Worm (Caenorhabditis elegans) whole organism, young adult: Measurements from ENCODE around the gene nhr-233.

Experiments used
- B0019.2 ChIP-seq: fragments of 200-800 bp; sonication (Bioruptor generic); conservative IDR thresholded peaks from 2 replicates; pipeline ENCODE4 v1.3.6; 2022; ENCODE audit warnings: missing genetic modification reagents, missing genetic modification characterization, missing compliant biosample characterization
- B0261.1 ChIP-seq: sonication (generic microtip); optimal IDR thresholded peaks from 2 replicates; lab custom pipeline; 2016; ENCODE audit warnings: mild to moderate bottlenecking, missing genetic modification characterization, moderate library complexity, missing compliant biosample characterization
- F33H1.4 ChIP-seq: fragments of 200-800 bp; sonication (Bioruptor generic); IDR thresholded peaks from 2 replicates; pipeline ENCODE4 v1.3.6; 2022; ENCODE audit warnings: missing genetic modification reagents, missing genetic modification characterization, missing compliant biosample characterization
- F37B4.10 ChIP-seq: fragments of 200-800 bp; sonication (Bioruptor generic); IDR thresholded peaks from 2 replicates; pipeline ENCODE4 v1.3.6; 2022; ENCODE audit warnings: missing genetic modification characterization, missing compliant biosample characterization
- F57A8.1 ChIP-seq: fragments of 200-800 bp; sonication (Bioruptor generic); optimal IDR thresholded peaks from 2 replicates; lab custom pipeline; 2018; ENCODE audit warnings: mild to moderate bottlenecking, missing genetic modification characterization, moderate library complexity, missing compliant biosample characterization
- F57C9.4 ChIP-seq: sonication (generic microtip); optimal IDR thresholded peaks from 2 replicates; lab custom pipeline; 2017; ENCODE audit warnings: mild to moderate bottlenecking, missing genetic modification characterization, missing compliant biosample characterization
- K12H6.12 ChIP-seq: fragments of 200-800 bp; sonication (Bioruptor generic); optimal IDR thresholded peaks from 2 replicates; lab custom pipeline; 2018; ENCODE audit warnings: mild to moderate bottlenecking, missing genetic modification characterization, missing compliant biosample characterization
- T07F8.4 ChIP-seq: sonication (generic microtip); optimal IDR thresholded peaks from 2 replicates; lab custom pipeline; 2016; ENCODE audit warnings: mild to moderate bottlenecking, missing genetic modification characterization, moderate library complexity, missing compliant biosample characterization
- Y53F4B.3 ChIP-seq: fragments of 200-800 bp; sonication (Bioruptor generic); IDR thresholded peaks from 2 replicates; pipeline ENCODE4 v1.3.6; 2022; ENCODE audit warnings: missing genetic modification reagents, missing genetic modification characterization, missing compliant biosample characterization
- aptf-2 ChIP-seq: fragments of 200-800 bp; sonication (Bioruptor generic); conservative IDR thresholded peaks from 2 replicates; pipeline ENCODE4 v1.3.6; 2022; ENCODE audit warnings: missing genetic modification reagents, missing genetic modification characterization, missing compliant biosample characterization
- athp-1 ChIP-seq: sonication (generic microtip); optimal IDR thresholded peaks from 2 replicates; lab custom pipeline; 2017; ENCODE audit warnings: mild to moderate bottlenecking, missing genetic modification characterization, missing compliant biosample characterization
- bed-1 ChIP-seq: fragments of 200-800 bp; sonication (Bioruptor generic); IDR thresholded peaks from 2 replicates; pipeline ENCODE4 v1.3.6; 2022; ENCODE audit warnings: missing genetic modification reagents, missing genetic modification characterization, missing compliant biosample characterization
- bed-2 ChIP-seq: fragments of 200-800 bp; sonication (Bioruptor generic); IDR thresholded peaks from 2 replicates; pipeline ENCODE4 v1.3.6; 2022; ENCODE audit warnings: missing genetic modification reagents, missing genetic modification characterization, missing compliant biosample characterization
- cebp-2 ChIP-seq: fragments of 200-800 bp; sonication (Bioruptor generic); IDR thresholded peaks from 2 replicates; pipeline ENCODE4 v1.3.6; 2022; ENCODE audit warnings: missing genetic modification characterization, missing compliant biosample characterization
- ceh-40 ChIP-seq: fragments of 200-800 bp; sonication (Bioruptor generic); IDR thresholded peaks from 2 replicates; pipeline ENCODE4 v1.3.6; 2022; ENCODE audit warnings: missing genetic modification characterization, missing compliant biosample characterization
- ceh-58 ChIP-seq: fragments of 200-800 bp; sonication (Bioruptor generic); IDR thresholded peaks from 2 replicates; pipeline ENCODE4 v1.3.6; 2022; ENCODE audit warnings: missing genetic modification characterization, missing compliant biosample characterization
- dox-1 ChIP-seq: fragments of 200-800 bp; sonication (Bioruptor generic); IDR thresholded peaks from 2 replicates; pipeline ENCODE4 v1.3.6; 2022; ENCODE audit warnings: missing genetic modification reagents, missing genetic modification characterization, missing compliant biosample characterization
- dpff-1 ChIP-seq: sonication (generic microtip); optimal IDR thresholded peaks from 2 replicates; lab custom pipeline; 2017; ENCODE audit warnings: mild to moderate bottlenecking, missing genetic modification characterization, missing compliant biosample characterization
- egl-44 ChIP-seq: fragments of 200-800 bp; sonication (Bioruptor generic); IDR thresholded peaks from 2 replicates; pipeline ENCODE4 v1.3.6; 2022; ENCODE audit warnings: missing genetic modification reagents, missing genetic modification characterization, missing compliant biosample characterization
- ets-4 ChIP-seq: fragments of 200-800 bp; sonication (Bioruptor generic); optimal IDR thresholded peaks from 2 replicates; lab custom pipeline; 2018; ENCODE audit warnings: mild to moderate bottlenecking, missing genetic modification characterization, missing compliant biosample characterization
- fkh-3 ChIP-seq: sonication (generic microtip); optimal IDR thresholded peaks from 2 replicates; lab custom pipeline; 2016; ENCODE audit warnings: mild to moderate bottlenecking, missing genetic modification characterization, missing compliant biosample characterization
- hlh-26 ChIP-seq: fragments of 200-800 bp; sonication (Bioruptor generic); conservative IDR thresholded peaks from 2 replicates; pipeline ENCODE4 v1.3.6; 2022; ENCODE audit warnings: missing genetic modification reagents, missing genetic modification characterization, missing compliant biosample characterization
- hmg-20 ChIP-seq: fragments of 200-800 bp; sonication (Bioruptor generic); IDR thresholded peaks from 2 replicates; pipeline ENCODE4 v1.3.6; 2022; ENCODE audit warnings: missing genetic modification reagents, missing genetic modification characterization, missing compliant biosample characterization
- hrde-1 ChIP-seq: sonication (generic microtip); optimal IDR thresholded peaks from 2 replicates; lab custom pipeline; 2016; ENCODE audit warnings: missing genetic modification characterization, mild to moderate bottlenecking, missing compliant biosample characterization, moderate library complexity, missing genotype, missing genetic modification reagents, borderline replicate concordance
- lag-1 ChIP-seq: fragments of 200-800 bp; sonication (Bioruptor generic); IDR thresholded peaks from 2 replicates; pipeline ENCODE4 v1.3.6; 2022; ENCODE audit warnings: missing genetic modification reagents, missing genetic modification characterization, missing compliant biosample characterization
- let-526 ChIP-seq: fragments of 200-800 bp; sonication (Bioruptor generic); IDR thresholded peaks from 2 replicates; pipeline ENCODE4 v1.3.6; 2022; ENCODE audit warnings: missing genetic modification reagents, missing genetic modification characterization, missing compliant biosample characterization
- let-607 ChIP-seq, 2 experiments: fragments of 200-800 bp in 1 of 2; sonication (Bioruptor generic) in 1 of 2; sonication (generic microtip) in 1 of 2; optimal IDR thresholded peaks; 2 replicates each; lab custom pipeline; 2016 to 2018; ENCODE audit warnings: mild to moderate bottlenecking in 2 of 2, missing compliant biosample characterization in 2 of 2, missing genetic modification characterization in 2 of 2, moderate library complexity in 2 of 2, missing genotype in 1 of 2
- lin-35 ChIP-seq, 3 experiments: fragments of 150-350 bp in 2 of 3; sonication (generic microtip) in 1 of 3; optimal IDR thresholded peaks; 2 replicates each; lab custom pipeline; 2014 to 2018; ENCODE audit warnings: missing biosample characterization in 3 of 3, missing genetic modification characterization in 3 of 3, missing genetic modification reagents in 3 of 3
- mes-4 ChIP-seq: sonication (generic microtip); optimal IDR thresholded peaks from 2 replicates; lab custom pipeline; 2016; ENCODE audit warnings: missing genotype, missing genetic modification characterization, missing compliant biosample characterization
- mxl-1 ChIP-seq: sonication (generic microtip); optimal IDR thresholded peaks from 2 replicates; lab custom pipeline; 2016; ENCODE audit warnings: missing genetic modification characterization, missing compliant biosample characterization
- nfya-2 ChIP-seq: fragments of 200-800 bp; sonication (Bioruptor generic); IDR thresholded peaks from 2 replicates; pipeline ENCODE4 v1.3.6; 2022; ENCODE audit warnings: missing genetic modification reagents, missing genetic modification characterization, missing compliant biosample characterization
- nhr-80 ChIP-seq: sonication (generic microtip); optimal IDR thresholded peaks from 2 replicates; lab custom pipeline; 2016; ENCODE audit warnings: missing genetic modification characterization, missing compliant biosample characterization
- nhr-90 ChIP-seq: sonication (generic microtip); optimal IDR thresholded peaks from 2 replicates; lab custom pipeline; 2016; ENCODE audit warnings: missing genotype, mild to moderate bottlenecking, missing genetic modification characterization, missing compliant biosample characterization
- rcor-1 ChIP-seq: fragments of 200-800 bp; sonication (Bioruptor generic); IDR thresholded peaks from 2 replicates; pipeline ENCODE4 v1.3.6; 2022; ENCODE audit warnings: missing genetic modification reagents, missing genetic modification characterization, missing compliant biosample characterization
- repo-1 ChIP-seq: sonication (generic microtip); optimal IDR thresholded peaks from 2 replicates; lab custom pipeline; 2017; ENCODE audit warnings: mild to moderate bottlenecking, missing genetic modification characterization, missing compliant biosample characterization
- rpc-1 ChIP-seq, 2 experiments: fragments of 150-350 bp in 1 of 2; sonication (generic microtip) in 1 of 2; optimal IDR thresholded peaks; 2 replicates each; lab custom pipeline; 2014 to 2018; ENCODE audit warnings: missing biosample characterization in 1 of 2, missing genetic modification characterization in 1 of 2, missing genetic modification reagents in 1 of 2, missing genotype in 1 of 2
- sdz-38 ChIP-seq: sonication (generic microtip); optimal IDR thresholded peaks from 2 replicates; lab custom pipeline; 2016; ENCODE audit warnings: missing genotype, missing genetic modification characterization, missing compliant biosample characterization
- snpc-1.1 ChIP-seq: sonication (generic microtip); optimal IDR thresholded peaks from 2 replicates; lab custom pipeline; 2017; ENCODE audit warnings: missing genetic modification characterization, mild to moderate bottlenecking, missing compliant biosample characterization, antibody characterized with exemption, moderate library complexity, missing genotype, missing genetic modification reagents; ENCODE audit not compliant: insufficient read depth
- somi-1 ChIP-seq: fragments of 200-800 bp; sonication (Bioruptor generic); optimal IDR thresholded peaks from 2 replicates; lab custom pipeline; 2018; ENCODE audit warnings: mild to moderate bottlenecking, missing genetic modification characterization, missing compliant biosample characterization
- sptf-2 ChIP-seq: fragments of 200-800 bp; sonication (Bioruptor generic); optimal IDR thresholded peaks from 2 replicates; lab custom pipeline; 2018; ENCODE audit warnings: mild to moderate bottlenecking, missing genetic modification characterization, missing compliant biosample characterization
- tbx-9 ChIP-seq: sonication (generic microtip); optimal IDR thresholded peaks from 2 replicates; lab custom pipeline; 2016; ENCODE audit warnings: borderline replicate concordance, missing genetic modification characterization, inconsistent platforms, missing compliant biosample characterization
- unc-130 ChIP-seq: sonication (generic microtip); optimal IDR thresholded peaks from 2 replicates; lab custom pipeline; 2016; ENCODE audit warnings: missing genetic modification reagents, missing genetic modification characterization, missing compliant biosample characterization
- xnd-1 ChIP-seq: sonication (generic microtip); optimal IDR thresholded peaks from 2 replicates; lab custom pipeline; 2016; ENCODE audit warnings: missing genotype, missing genetic modification reagents, missing genetic modification characterization, missing compliant biosample characterization
- zfh-2 ChIP-seq: fragments of 200-800 bp; sonication (Bioruptor generic); conservative IDR thresholded peaks from 2 replicates; pipeline ENCODE4 v1.3.6; 2022; ENCODE audit warnings: missing genetic modification reagents, missing genetic modification characterization, missing compliant biosample characterization
- ztf-18 ChIP-seq: sonication (generic microtip); optimal IDR thresholded peaks from 2 replicates; lab custom pipeline; 2016; ENCODE audit warnings: missing genotype, mild to moderate bottlenecking, missing genetic modification characterization, missing compliant biosample characterization
- ztf-25 ChIP-seq: fragments of 200-800 bp; sonication (Bioruptor generic); IDR thresholded peaks from 2 replicates; pipeline ENCODE4 v1.3.6; 2022; ENCODE audit warnings: missing genetic modification reagents, missing genetic modification characterization, missing compliant biosample characterization

nhr-233 gene

DNA sequence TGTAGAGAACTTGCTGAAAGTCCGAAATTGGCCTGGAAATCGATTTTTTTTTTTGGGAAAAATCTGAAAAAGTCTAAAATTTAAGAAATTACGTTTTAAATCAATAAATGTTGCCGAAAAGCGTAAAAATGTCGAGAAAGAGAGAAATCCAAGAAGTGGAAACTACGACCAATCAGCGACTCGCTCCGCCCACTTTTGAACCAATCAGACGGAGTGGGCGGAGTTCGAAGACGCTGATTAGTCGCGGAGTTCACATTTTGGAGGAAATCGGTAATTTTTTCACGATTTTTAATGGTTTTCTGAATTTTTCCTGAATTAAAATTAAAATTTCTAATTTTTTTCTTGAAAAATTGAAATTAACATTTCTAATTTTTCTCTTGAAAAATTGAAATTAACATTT, 30.9 kb downstream of the nhr-233 start:
- no peak for TF ChIP-seq rcor-1 (GFP tag; lab: Robert Waterston, UW)
- no peak for TF ChIP-seq hlh-26 (GFP tag; lab: Robert Waterston, UW)
- no peak for TF ChIP-seq bed-1 (GFP tag; lab: Robert Waterston, UW)
- no peak for TF ChIP-seq Y53F4B.3 (GFP tag; lab: Robert Waterston, UW)
- TF ChIP-seq bed-2, result no peak
- no peak for TF ChIP-seq nhr-80 (tag; lab: Kevin White, UChicago)
- no peak for TF ChIP-seq hmg-20
- no peak for TF ChIP-seq dpff-1 (tag; lab: Kevin White, UChicago)
- no peak for TF ChIP-seq mes-4 (tag; lab: Kevin White, UChicago)
- no peak for TF ChIP-seq fkh-3
- no peak for TF ChIP-seq snpc-1.1 (tag; lab: Kevin White, UChicago)
- TF ChIP-seq aptf-2, result no peak
- no peak for TF ChIP-seq K12H6.12 (tag; lab: Kevin White, UChicago)
- TF ChIP-seq let-526 (GFP tag; lab: Robert Waterston, UW), result no peak
- no peak for TF ChIP-seq F57A8.1 (GFP tag; lab: Kevin White, UChicago)
- no peak for TF ChIP-seq hrde-1 (tag; lab: Kevin White, UChicago)
- no peak for TF ChIP-seq somi-1 (GFP tag; lab: Kevin White, UChicago)

- TF ChIP-seq dox-1 (GFP tag; lab: Robert Waterston, UW) (peak; percentile 93), sdz-38 (tag; lab: Kevin White, UChicago) (no peak), F33H1.4 (GFP tag; lab: Robert Waterston, UW) (no peak), unc-130 (peak; percentile 26), mxl-1 (no peak), dpff-1 (tag; lab: Kevin White, UChicago) (no peak), egl-44 (GFP tag; lab: Robert Waterston, UW) (no peak), nfya-2 (GFP tag; lab: Robert Waterston, UW) (no peak), F37B4.10 (GFP tag; lab: Robert Waterston, UW) (no peak), repo-1 (tag; lab: Kevin White, UChicago) (no peak), B0019.2 (GFP tag; lab: Robert Waterston, UW) (no peak; the same call in none of the 2 replicates), xnd-1 (tag; lab: Kevin White, UChicago) (peak; percentile 38), nhr-90 (tag; lab: Kevin White, UChicago) (no peak), hmg-20 (no peak), B0261.1 (tag; lab: Kevin White, UChicago) (no peak), let-607 (tag; optimal IDR thresholded peaks at IDR 0.05; lab: Kevin White, UChicago) (peak in 1 of 2 experiments; percentile 52), ceh-58 (GFP tag; lab: Robert Waterston, UW) (no peak), K12H6.12 (tag; lab: Kevin White, UChicago) (peak; percentile 31), rcor-1 (GFP tag; lab: Robert Waterston, UW) (0 out of 2 replicates have a peak, but pooled peaks have one; percentile 15), F57C9.4 (tag; lab: Kevin White, UChicago) (no peak), mes-4 (tag; lab: Kevin White, UChicago) (no peak), tbx-9 (tag; lab: Kevin White, UChicago) (no peak), let-526 (GFP tag; lab: Robert Waterston, UW) (no peak), ztf-18 (tag; lab: Kevin White, UChicago) (peak; percentile 46), ceh-40 (no peak), ets-4 (no peak), rpc-1 (optimal IDR thresholded peaks at IDR 0.05; lab: Kevin White, UChicago) (no peak), rpc-1 (tag; optimal IDR thresholded peaks at IDR 0.05; lab: Kevin White, UChicago) (no peak), lag-1 (GFP tag; lab: Robert Waterston, UW) (no peak), cebp-2 (GFP tag; lab: Robert Waterston, UW) (no peak), T07F8.4 (no peak), lin-35 (GFP tag; optimal IDR thresholded peaks at IDR 0.05; lab: Kevin White, UChicago) (no peak), zfh-2 (GFP tag; lab: Robert Waterston, UW) (no peak), athp-1 (peak; percentile 9), ztf-25 (no peak), sptf-2 (GFP tag; lab: Kevin White, UChicago) (no peak), somi-1 (GFP tag; lab: Kevin White, UChicago) (peak; percentile 22)
Measured at ce11 chrV:16537908-16538446, 32.6 kb downstream of the nhr-233 start, which contains the start of gene Y32B12B.2. Gene Y32B12B.2 (plus strand): TSS chrV:16538396.
